Worm (Caenorhabditis elegans) whole organism, L4 larva: ENCODE measurements around the gene set-19.
A peak's percentile ranks its signal among the peaks of the same experiment; 100 is the strongest.

ENCODE experiments used
- D1046.2 ChIP-seq: fragments of 200-800 bp; sonication (Bioruptor generic); IDR thresholded peaks from 2 replicates; pipeline ENCODE4 v1.3.6; 2022; ENCODE audit warnings: missing genetic modification characterization, missing compliant biosample characterization
- F44E2.7 ChIP-seq: fragments of 200-800 bp; sonication (Bioruptor generic); IDR thresholded peaks from 2 replicates; pipeline ENCODE4 v2.1.2; 2022; ENCODE audit warnings: missing genetic modification characterization, missing compliant biosample characterization
- T26A8.4 ChIP-seq: fragments of 200-800 bp; sonication (Bioruptor generic); IDR thresholded peaks from 2 replicates; pipeline ENCODE4 v1.3.6; 2022; ENCODE audit warnings: missing genetic modification characterization, missing compliant biosample characterization
- Y48G9A.11 ChIP-seq: fragments of 200-800 bp; sonication (Bioruptor generic); IDR thresholded peaks from 2 replicates; pipeline ENCODE4 v1.3.6; 2022; ENCODE audit warnings: missing genetic modification reagents, missing genetic modification characterization, missing compliant biosample characterization
- ceh-32 ChIP-seq: sonication (generic microtip); optimal IDR thresholded peaks from 2 replicates; lab custom pipeline; 2016; ENCODE audit warnings: mild to moderate bottlenecking, missing genetic modification characterization, missing compliant biosample characterization; ENCODE audit not compliant: poor library complexity
- ces-1 ChIP-seq: fragments of 150-350 bp; sonication (generic microtip); optimal IDR thresholded peaks from 4 replicates; lab custom pipeline; 2014; ENCODE audit warnings: missing biosample characterization, missing genetic modification reagents, missing genetic modification characterization
- daf-16 ChIP-seq, 3 experiments: sonication (generic microtip); optimal IDR thresholded peaks; 2 replicates each; lab custom pipeline; 2016 to 2017; ENCODE audit warnings: missing genetic modification characterization in 3 of 3, missing genetic modification reagents in 3 of 3, mild to moderate bottlenecking in 2 of 3, missing compliant biosample characterization in 2 of 3, missing biosample characterization in 1 of 3, moderate library complexity in 1 of 3
- daf-8 ChIP-seq: fragments of 200-800 bp; sonication (Bioruptor generic); IDR thresholded peaks from 2 replicates; pipeline ENCODE4 v1.3.6; 2022; ENCODE audit warnings: missing genetic modification characterization, missing compliant biosample characterization
- dmd-6 ChIP-seq: fragments of 200-800 bp; sonication (Bioruptor generic); IDR thresholded peaks from 2 replicates; pipeline ENCODE4 v1.3.6; 2022; ENCODE audit warnings: missing genetic modification reagents, missing genetic modification characterization, missing compliant biosample characterization
- duxl-1 ChIP-seq: sonication (generic microtip); optimal IDR thresholded peaks from 2 replicates; lab custom pipeline; 2016; ENCODE audit warnings: mild to moderate bottlenecking, missing genetic modification characterization, moderate library complexity, missing compliant biosample characterization; ENCODE audit not compliant: poor library complexity
- dve-1 ChIP-seq: sonication (generic microtip); optimal IDR thresholded peaks from 2 replicates; lab custom pipeline; 2017; ENCODE audit warnings: antibody characterized with exemption, mild to moderate bottlenecking, missing genetic modification characterization, missing compliant biosample characterization; ENCODE audit not compliant: insufficient read depth
- hlh-11 ChIP-seq: fragments of 200-800 bp; sonication (Bioruptor generic); optimal IDR thresholded peaks from 2 replicates; lab custom pipeline; 2018; ENCODE audit warnings: mild to moderate bottlenecking, missing genetic modification characterization, missing compliant biosample characterization
- hlh-30 ChIP-seq: sonication (generic microtip); optimal IDR thresholded peaks from 2 replicates; lab custom pipeline; 2017; ENCODE audit warnings: antibody characterized with exemption, mild to moderate bottlenecking, missing genetic modification characterization, missing compliant biosample characterization; ENCODE audit not compliant: insufficient read depth
- lim-7 ChIP-seq: fragments of 200-800 bp; sonication (Bioruptor generic); IDR thresholded peaks from 2 replicates; pipeline ENCODE4 v1.3.6; 2022; ENCODE audit warnings: missing genetic modification characterization, missing compliant biosample characterization
- lin-1 ChIP-seq: fragments of 200-800 bp; sonication (Bioruptor generic); IDR thresholded peaks from 2 replicates; pipeline ENCODE4 v1.3.6; 2022; ENCODE audit warnings: missing genetic modification reagents, missing genetic modification characterization, missing compliant biosample characterization
- lin-38 ChIP-seq: fragments of 200-800 bp; sonication (Bioruptor generic); IDR thresholded peaks from 2 replicates; pipeline ENCODE4 v1.3.6; 2022; ENCODE audit warnings: missing genetic modification reagents, missing genetic modification characterization, missing compliant biosample characterization
- mdl-1 ChIP-seq, 2 experiments: fragments of 150-350 bp in 1 of 2; sonication (generic microtip) in 1 of 2; optimal IDR thresholded peaks; 2 replicates each; lab custom pipeline; 2014 to 2017; ENCODE audit warnings: missing biosample characterization in 2 of 2, missing genetic modification characterization in 2 of 2
- mdt-29 ChIP-seq: fragments of 200-800 bp; sonication (Bioruptor generic); IDR thresholded peaks from 2 replicates; pipeline ENCODE4 v1.3.6; 2022; ENCODE audit warnings: missing genetic modification reagents, missing genetic modification characterization, missing compliant biosample characterization
- mxl-2 ChIP-seq: fragments of 200-800 bp; sonication (Bioruptor generic); conservative IDR thresholded peaks from 2 replicates; pipeline ENCODE4 v1.3.6; 2022; ENCODE audit warnings: missing genetic modification reagents, missing genetic modification characterization, missing compliant biosample characterization
- mxl-3 ChIP-seq: fragments of 200-800 bp; sonication (Bioruptor generic); optimal IDR thresholded peaks from 2 replicates; lab custom pipeline; 2018; ENCODE audit warnings: mild to moderate bottlenecking, missing genetic modification characterization, missing compliant biosample characterization
- nhr-102 ChIP-seq: sonication (generic microtip); optimal IDR thresholded peaks from 2 replicates; lab custom pipeline; 2016; ENCODE audit warnings: mild to moderate bottlenecking, missing genetic modification characterization, moderate library complexity, missing compliant biosample characterization
- nhr-11 ChIP-seq: fragments of 150-350 bp; optimal IDR thresholded peaks from 2 replicates; lab custom pipeline; 2014; ENCODE audit warnings: missing biosample characterization, missing genetic modification characterization
- nhr-237 ChIP-seq: sonication (generic microtip); optimal IDR thresholded peaks from 2 replicates; lab custom pipeline; 2017; ENCODE audit warnings: missing biosample characterization, missing genetic modification characterization
- nhr-25 ChIP-seq: sonication (generic microtip); optimal IDR thresholded peaks from 2 replicates; lab custom pipeline; 2017; ENCODE audit warnings: missing genetic modification characterization, mild to moderate bottlenecking, missing compliant biosample characterization, antibody characterized with exemption, moderate library complexity, borderline replicate concordance; ENCODE audit not compliant: insufficient read depth
- nhr-28 ChIP-seq: fragments of 150-350 bp; optimal IDR thresholded peaks from 2 replicates; lab custom pipeline; 2014; ENCODE audit warnings: missing biosample characterization, missing genetic modification characterization
- nhr-42 ChIP-seq: fragments of 200-800 bp; sonication (Bioruptor generic); IDR thresholded peaks from 2 replicates; pipeline ENCODE4 v1.3.6; 2022; ENCODE audit warnings: missing genetic modification characterization, missing compliant biosample characterization
- nhr-6 ChIP-seq: fragments of 150-350 bp; optimal IDR thresholded peaks from 2 replicates; lab custom pipeline; 2014; ENCODE audit warnings: missing biosample characterization, missing genetic modification characterization
- nhr-77 ChIP-seq: fragments of 150-350 bp; optimal IDR thresholded peaks from 2 replicates; lab custom pipeline; 2014; ENCODE audit warnings: missing biosample characterization, missing genetic modification characterization
- php-3 ChIP-seq: fragments of 200-800 bp; sonication (Bioruptor generic); IDR thresholded peaks from 2 replicates; pipeline ENCODE4 v1.3.6; 2022; ENCODE audit warnings: missing genetic modification reagents, missing genetic modification characterization, missing compliant biosample characterization
- pqm-1 ChIP-seq: sonication (generic microtip); optimal IDR thresholded peaks from 2 replicates; lab custom pipeline; 2017; ENCODE audit warnings: missing biosample characterization, missing genetic modification characterization
- saeg-2 ChIP-seq: fragments of 200-800 bp; sonication (Bioruptor generic); IDR thresholded peaks from 2 replicates; pipeline ENCODE4 v1.3.6; 2022; ENCODE audit warnings: missing genetic modification reagents, missing genetic modification characterization, missing compliant biosample characterization
- sdz-12 ChIP-seq: fragments of 200-800 bp; sonication (Bioruptor generic); optimal IDR thresholded peaks from 2 replicates; lab custom pipeline; 2018; ENCODE audit warnings: mild to moderate bottlenecking, missing genetic modification characterization, missing compliant biosample characterization
- snpc-1.2 ChIP-seq: fragments of 200-800 bp; sonication (Bioruptor generic); IDR thresholded peaks from 2 replicates; pipeline ENCODE4 v1.3.6; 2022; ENCODE audit warnings: missing genetic modification reagents, missing genetic modification characterization, missing compliant biosample characterization
- tra-1 ChIP-seq: fragments of 200-800 bp; sonication (Bioruptor generic); IDR thresholded peaks from 2 replicates; pipeline ENCODE4 v1.3.6; 2022; ENCODE audit warnings: missing genetic modification reagents, missing genetic modification characterization, missing compliant biosample characterization
- unc-130 ChIP-seq: sonication (generic microtip); optimal IDR thresholded peaks from 2 replicates; lab custom pipeline; 2016; ENCODE audit warnings: missing genetic modification reagents, missing genetic modification characterization, missing compliant biosample characterization
- unc-62 ChIP-seq, 3 experiments: fragments of 150-350 bp in 1 of 3; sonication (generic microtip); optimal IDR thresholded peaks in 2 of 3; peaks in 1 of 3; 1 replicate in 1 of 3; 2 replicates in 2 of 3; lab custom pipeline; 2014 to 2017; ENCODE audit warnings: missing biosample characterization in 3 of 3, missing genetic modification characterization in 3 of 3, missing genetic modification reagents in 3 of 3, missing genotype in 1 of 3
- vab-7 ChIP-seq: fragments of 200-800 bp; sonication (Bioruptor generic); IDR thresholded peaks from 2 replicates; pipeline ENCODE4 v1.3.6; 2022; ENCODE audit warnings: missing genetic modification reagents, missing genetic modification characterization, missing compliant biosample characterization

Gene set-19

DNA sequence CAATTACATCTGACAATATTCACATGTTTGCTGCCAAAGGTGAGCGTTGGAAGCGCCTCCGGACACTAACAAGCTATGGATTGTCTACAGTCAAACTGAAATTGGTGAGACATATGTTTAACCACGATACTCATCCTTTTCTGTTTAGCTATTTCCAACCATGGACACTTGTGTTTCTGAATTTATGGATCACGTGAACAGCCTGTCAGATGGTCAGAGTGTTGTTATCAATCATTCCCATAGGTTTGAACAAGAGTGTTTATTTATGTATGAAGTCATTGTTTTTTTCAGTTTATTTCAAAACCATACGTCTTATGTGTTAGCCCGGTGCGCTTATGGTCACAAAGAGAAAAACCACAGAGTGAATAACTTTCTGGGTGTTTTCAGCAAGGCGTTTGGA lies 35.3 kb upstream of the set-19 start:
- TF ChIP-seq nhr-28 (tag; lab: Kevin White, UChicago) (peak; percentile 53), hlh-11 (tag; lab: Kevin White, UChicago) (peak; percentile 17), nhr-77 (tag; lab: Kevin White, UChicago) (peak; percentile 37), ces-1 (GFP tag; lab: Kevin White, UChicago) (no peak), mxl-2 (GFP tag; lab: Robert Waterston, UW) (no peak), duxl-1 (tag; lab: Kevin White, UChicago) (no peak), unc-62 (GFP tag; optimal IDR thresholded peaks at IDR 0.05 in 1 of 2; lab: Kevin White, UChicago) (peak in 1 of 2 experiments; percentile 93), unc-62 (tag; optimal IDR thresholded peaks at IDR 0.05; lab: Kevin White, UChicago) (no peak), lim-7 (GFP tag; lab: Robert Waterston, UW) (no peak), daf-8 (GFP tag; lab: Robert Waterston, UW) (no peak), daf-16 (GFP tag; optimal IDR thresholded peaks at IDR 0.05; lab: Kevin White, UChicago) (no peak), daf-16 (tag; optimal IDR thresholded peaks at IDR 0.05; lab: Kevin White, UChicago) (peak; percentile 82), unc-130 (no peak), T26A8.4 (GFP tag; lab: Robert Waterston, UW) (no peak), hlh-30 (peak; percentile 71), nhr-11 (tag; lab: Kevin White, UChicago) (no peak), nhr-42 (GFP tag; lab: Robert Waterston, UW) (no peak), dve-1 (tag; lab: Kevin White, UChicago) (peak; percentile 30), ceh-32 (no peak), sdz-12 (GFP tag; lab: Kevin White, UChicago) (no peak), dmd-6 (peak; percentile 23; the same call in 1 of the 2 replicates), php-3 (peak; percentile 63; the same call in 1 of the 2 replicates), mxl-3 (no peak)

DNA sequence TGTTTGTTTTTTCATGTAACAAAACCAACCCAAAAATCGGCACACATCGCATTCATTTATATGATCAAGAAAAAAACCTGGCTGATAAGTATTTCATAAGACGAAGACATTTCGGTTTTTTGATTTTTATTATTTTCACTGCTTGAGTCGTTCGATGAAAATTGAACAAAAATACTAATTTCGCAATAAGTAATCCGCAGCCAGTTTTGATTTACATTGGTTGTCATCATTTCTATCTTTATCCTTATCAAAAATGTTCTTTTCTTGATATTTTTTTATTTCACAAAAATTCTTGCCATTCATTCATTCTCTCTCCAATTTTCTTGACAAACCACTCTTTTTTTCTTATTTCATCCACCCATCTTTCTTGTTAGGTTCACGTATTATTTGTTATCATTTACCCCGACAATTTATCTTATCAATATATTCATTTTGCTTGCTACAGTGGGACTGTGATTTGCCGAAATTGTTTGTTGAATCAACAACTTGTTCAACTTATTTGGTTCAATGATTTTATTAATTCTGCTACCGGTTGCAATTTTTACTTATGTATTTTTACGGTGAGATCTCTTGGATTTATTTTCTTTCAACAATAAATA lies 34.2 kb upstream of the set-19 start, which contains the start of gene cyp-43A1:
cyp-43A1 (plus strand) TSS at position 446 of the 599 bp plus-strand sequence.
- TF ChIP-seq D1046.2 (GFP tag; lab: Robert Waterston, UW) (no peak), mdl-1 (tag; optimal IDR thresholded peaks at IDR 0.05; lab: Kevin White, UChicago) (peak in 1 of 2 experiments; percentile 20), Y48G9A.11 (no peak), mdt-29 (no peak), F44E2.7 (no peak), tra-1 (GFP tag; lab: Robert Waterston, UW) (no peak), lin-38 (no peak), vab-7 (GFP tag; lab: Robert Waterston, UW) (no peak), nhr-102 (no peak), nhr-6 (peak; percentile 6), snpc-1.2 (GFP tag; lab: Robert Waterston, UW) (no peak), nhr-28 (tag; lab: Kevin White, UChicago) (peak; percentile 63), saeg-2 (GFP tag; lab: Robert Waterston, UW) (no peak), hlh-11 (tag; lab: Kevin White, UChicago) (peak; percentile 13), nhr-25 (no peak), nhr-237 (tag; lab: Kevin White, UChicago) (no peak), ceh-32 (no peak), pqm-1 (peak; percentile 57), dmd-6 (peak; percentile 21; the same call in 1 of the 2 replicates), lin-1 (GFP tag; lab: Robert Waterston, UW) (no peak), daf-16 (GFP tag; optimal IDR thresholded peaks at IDR 0.05; lab: Kevin White, UChicago) (no peak), daf-16 (tag; optimal IDR thresholded peaks at IDR 0.05; lab: Kevin White, UChicago) (peak; percentile 84)
- TF ChIP-seq, all 104 proteins: peak for 7
